Worm (Caenorhabditis elegans): Measurements from ENCODE around the gene ell-1.

Gene ell-1

DNA sequence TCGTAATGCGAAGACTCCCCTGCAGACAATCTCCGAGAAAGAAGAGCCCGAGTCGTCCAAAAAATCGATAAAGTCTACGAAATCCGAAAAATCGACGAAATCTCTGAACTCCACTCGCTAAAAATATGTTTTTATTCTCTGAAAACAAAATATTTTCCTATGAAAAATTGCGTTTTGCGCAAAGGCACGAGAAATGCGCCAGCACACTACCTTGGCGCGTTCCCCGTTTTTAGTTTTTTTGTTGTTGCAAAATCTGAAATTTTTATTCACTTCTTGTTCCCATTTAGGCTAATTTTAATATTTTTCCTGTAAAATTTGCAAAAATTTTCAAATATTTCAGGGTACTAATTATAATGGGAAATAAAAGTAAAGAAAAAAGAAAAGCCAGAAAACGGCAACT, 33.7 kb upstream of the ell-1 start, which contains the start of gene F55F10.1:
Gene F55F10.1 (plus strand): TSS at position 341 of the 400 bp plus-strand sequence.
- TF ChIP-seq flt-1 (GFP tag; IDR thresholded peaks at IDR 0.05) (no peak), F13C5.2 (tag; optimal IDR thresholded peaks at IDR 0.05) (no peak), ceh-13 (GFP tag; optimal IDR thresholded peaks at IDR 0.05) (no peak), hmbx-1 (tag; optimal IDR thresholded peaks at IDR 0.05) (no peak), scrt-1 (GFP tag; IDR thresholded peaks at IDR 0.05) (no peak), tra-4 (tag; optimal IDR thresholded peaks at IDR 0.05) (no peak), aly-1 (tag; optimal IDR thresholded peaks at IDR 0.05) (no peak), sea-1 (GFP tag; conservative IDR thresholded peaks at IDR 0.05) (no peak), pes-1 (GFP tag; IDR thresholded peaks at IDR 0.05) (no peak), ets-7 (tag; optimal IDR thresholded peaks at IDR 0.05) (no peak), tbx-11 (GFP tag; IDR thresholded peaks at IDR 0.05) (no peak), tbx-37 (GFP tag; conservative IDR thresholded peaks at IDR 0.05) (no peak), ama-1 (optimal IDR thresholded peaks at IDR 0.05) (no peak), hmg-4 (GFP tag; optimal IDR thresholded peaks at IDR 0.05) (no peak), hnd-1 (tag; optimal IDR thresholded peaks at IDR 0.05) (no peak), ceh-36 (tag; optimal IDR thresholded peaks at IDR 0.05) (no peak), B0310.2 (tag; optimal IDR thresholded peaks at IDR 0.05) (no peak)

DNA sequence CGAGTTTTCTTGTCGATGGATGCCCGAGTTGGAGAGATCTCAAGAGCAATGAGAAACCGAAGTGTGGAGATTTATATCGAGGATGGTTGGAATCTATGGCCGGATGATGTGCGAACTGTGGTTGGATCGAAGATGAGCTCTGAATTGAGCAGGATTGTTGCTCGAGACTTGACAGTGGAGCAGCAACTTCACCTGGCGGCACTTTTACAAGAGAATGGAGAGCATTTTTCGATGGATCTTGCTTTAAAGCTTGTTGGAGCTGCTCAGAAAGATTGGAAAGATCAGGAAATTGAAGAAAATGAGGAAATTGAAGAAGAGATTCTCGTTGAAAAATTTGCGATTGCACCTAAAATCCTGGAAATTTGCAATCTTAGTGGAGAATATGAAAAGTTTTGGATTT, 25.1 kb upstream of the ell-1 start:
- no peak for TF ChIP-seq ets-7 (tag; optimal IDR thresholded peaks at IDR 0.05)
- no peak for TF ChIP-seq ceh-36 (tag; optimal IDR thresholded peaks at IDR 0.05)
- TF ChIP-seq ceh-13 (GFP tag; optimal IDR thresholded peaks at IDR 0.05): no peak
- TF ChIP-seq aly-1 (tag; optimal IDR thresholded peaks at IDR 0.05): no peak
- no peak for TF ChIP-seq tra-4 (tag; optimal IDR thresholded peaks at IDR 0.05)
- no peak for TF ChIP-seq tbx-11 (GFP tag; IDR thresholded peaks at IDR 0.05)
- TF ChIP-seq pes-1 (GFP tag; IDR thresholded peaks at IDR 0.05): no peak
- TF ChIP-seq B0310.2 (tag; optimal IDR thresholded peaks at IDR 0.05): no peak
- TF ChIP-seq scrt-1 (GFP tag; IDR thresholded peaks at IDR 0.05): no peak
- TF ChIP-seq tbx-37 (GFP tag; conservative IDR thresholded peaks at IDR 0.05): no peak
- no peak for TF ChIP-seq flt-1 (GFP tag; IDR thresholded peaks at IDR 0.05)
- TF ChIP-seq ama-1 (optimal IDR thresholded peaks at IDR 0.05): no peak
- TF ChIP-seq hmbx-1 (tag; optimal IDR thresholded peaks at IDR 0.05): no peak

DNA sequence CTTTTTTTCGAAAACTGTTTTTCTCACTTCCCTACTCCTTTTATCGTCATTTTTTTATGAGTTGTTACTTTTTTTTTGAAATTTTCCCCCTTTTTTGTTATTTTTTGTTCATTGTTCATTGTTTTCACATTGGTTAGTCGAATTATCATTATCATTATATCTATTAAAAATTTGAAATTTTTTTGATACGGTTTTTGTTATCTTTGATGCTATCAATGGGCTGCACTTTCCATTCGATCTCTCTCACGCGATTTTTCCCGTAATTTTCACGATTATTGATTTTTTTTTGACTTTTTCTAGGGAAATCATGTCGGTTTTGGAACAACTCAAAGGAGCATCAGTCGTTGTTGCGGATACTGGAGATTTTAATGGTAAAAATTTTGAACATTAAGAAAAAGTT, 7.9 kb upstream of the ell-1 start, which contains the start of gene tald-1:
Gene tald-1 (plus strand): TSS at position 301 of the 400 bp plus-strand sequence.
- TF ChIP-seq pes-1 (GFP tag; IDR thresholded peaks at IDR 0.05) (no peak), sea-1 (GFP tag; conservative IDR thresholded peaks at IDR 0.05) (no peak), hmg-4 (GFP tag; optimal IDR thresholded peaks at IDR 0.05) (no peak), ceh-36 (tag; optimal IDR thresholded peaks at IDR 0.05) (no peak), ama-1 (optimal IDR thresholded peaks at IDR 0.05) (no peak), aly-1 (tag; optimal IDR thresholded peaks at IDR 0.05) (no peak), ets-7 (tag; optimal IDR thresholded peaks at IDR 0.05) (no peak), tbx-11 (GFP tag; IDR thresholded peaks at IDR 0.05) (no peak)

DNA sequence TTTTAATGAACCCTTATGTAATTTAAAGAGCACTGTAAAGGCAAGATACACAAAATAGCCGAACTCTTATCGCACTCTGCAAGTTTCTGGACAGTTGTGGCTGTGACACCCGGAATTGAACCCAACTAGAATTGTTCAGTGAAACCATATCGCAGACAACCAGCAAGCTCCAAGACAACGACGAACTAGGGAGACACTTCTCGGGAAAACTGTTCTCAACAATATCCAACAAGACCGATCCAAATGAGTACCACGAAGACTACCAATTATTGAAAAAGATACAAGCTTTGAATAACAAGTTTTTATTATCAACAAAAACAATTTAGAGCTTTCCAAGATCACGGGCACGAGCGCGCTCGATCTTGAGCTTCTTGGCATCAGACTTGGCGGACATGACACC, 5.4 kb upstream of the ell-1 start:
- TF ChIP-seq ama-1 (optimal IDR thresholded peaks at IDR 0.05): peak; percentile 2

DNA sequence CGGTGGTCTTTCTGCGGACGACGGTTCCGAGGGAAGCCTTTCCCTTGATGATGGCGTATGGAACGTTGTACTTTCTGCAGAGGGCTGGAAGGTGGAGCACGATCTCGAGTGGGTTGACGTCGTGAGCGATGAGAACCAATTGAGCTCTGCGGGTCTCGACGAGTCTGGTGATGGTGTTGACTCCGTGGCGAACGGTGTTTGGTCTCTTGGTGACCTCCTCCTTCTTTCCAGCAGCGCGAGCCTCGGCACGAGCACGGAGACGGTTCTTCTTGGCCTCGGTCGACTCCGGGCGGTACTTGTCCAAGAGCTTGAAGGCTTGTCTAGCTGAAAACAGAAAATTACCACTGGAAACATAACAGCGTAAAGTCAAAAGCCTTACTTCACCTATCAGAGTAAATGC, 4.8 kb upstream of the ell-1 start:
- 0 out of 2 replicates have a peak, but pooled peaks have one; percentile 9 for TF ChIP-seq sea-1 (GFP tag; conservative IDR thresholded peaks at IDR 0.05)

DNA sequence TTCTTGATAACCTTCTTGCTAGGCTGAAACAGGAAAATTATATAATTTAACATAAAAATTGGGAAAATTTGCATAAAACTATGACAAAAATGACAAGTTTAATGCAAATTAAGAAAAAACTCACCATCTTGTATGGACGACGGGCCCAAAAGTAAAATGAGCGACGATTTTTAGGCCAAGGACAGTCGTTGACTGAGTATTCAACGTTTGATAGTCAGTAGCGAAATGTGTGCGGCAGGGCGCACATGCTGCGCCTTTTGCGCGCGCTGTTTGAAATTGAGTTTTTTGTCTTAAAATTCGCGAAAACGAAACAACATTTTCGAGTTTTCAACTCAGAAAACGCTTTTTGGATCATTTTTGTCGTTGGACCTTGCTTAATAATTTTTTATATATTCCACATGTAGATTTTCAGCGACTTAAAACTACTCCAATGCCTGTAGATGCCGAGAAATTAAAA, 3.7 kb upstream of the ell-1 start, which contains the start of the genes rpl-7A and set-21:
Gene rpl-7A (minus strand): TSS at position 153 of the 457 bp plus-strand sequence.
Gene set-21 (plus strand): TSS at position 407 of the 457 bp plus-strand sequence.
- peak; percentile 57 for TF ChIP-seq hmg-4 (GFP tag; optimal IDR thresholded peaks at IDR 0.05)
- no peak for TF ChIP-seq hmbx-1 (tag; optimal IDR thresholded peaks at IDR 0.05)
- TF ChIP-seq hnd-1 (tag; optimal IDR thresholded peaks at IDR 0.05): no peak
- no peak for TF ChIP-seq ama-1 (optimal IDR thresholded peaks at IDR 0.05)
- peak; percentile 52 for TF ChIP-seq flt-1 (GFP tag; IDR thresholded peaks at IDR 0.05)
- TF ChIP-seq tbx-37 (GFP tag; conservative IDR thresholded peaks at IDR 0.05): peak; percentile 51
- no peak for TF ChIP-seq ceh-36 (tag; optimal IDR thresholded peaks at IDR 0.05)
- peak; percentile 74; the same call in 1 of the 2 replicates for TF ChIP-seq sea-1 (GFP tag; conservative IDR thresholded peaks at IDR 0.05)
- peak; percentile 86 for TF ChIP-seq F13C5.2 (tag; optimal IDR thresholded peaks at IDR 0.05)
- TF ChIP-seq B0310.2 (tag; optimal IDR thresholded peaks at IDR 0.05): peak; percentile 18
- 0 out of 2 replicates have a peak, but pooled peaks have one; percentile 28 for TF ChIP-seq scrt-1 (GFP tag; IDR thresholded peaks at IDR 0.05)
- peak; percentile 74 for TF ChIP-seq pes-1 (GFP tag; IDR thresholded peaks at IDR 0.05)
- TF ChIP-seq ceh-13 (GFP tag; optimal IDR thresholded peaks at IDR 0.05): no peak
- no peak for TF ChIP-seq tbx-11 (GFP tag; IDR thresholded peaks at IDR 0.05)
- TF ChIP-seq tra-4 (tag; optimal IDR thresholded peaks at IDR 0.05): no peak

DNA sequence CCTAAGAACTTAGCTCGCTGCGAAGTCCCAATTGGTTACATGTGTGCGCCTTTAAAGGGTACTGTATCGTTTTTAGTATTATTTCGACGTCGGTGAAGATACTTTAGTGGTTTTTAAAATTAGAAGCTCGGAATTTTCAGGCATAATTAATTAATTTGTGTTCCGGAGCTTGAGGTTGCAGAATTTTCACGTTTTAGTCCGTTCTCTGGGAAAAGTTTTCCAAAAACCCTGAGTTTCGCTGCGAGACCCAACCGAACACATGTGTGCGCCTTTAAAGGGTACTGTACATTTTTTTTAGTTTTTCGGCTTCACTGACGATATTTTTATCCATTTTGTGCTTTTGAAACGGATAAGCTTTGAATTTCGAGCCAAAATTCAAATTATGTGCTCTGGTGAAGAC, 722 bp upstream of the ell-1 start:
- TF ChIP-seq ets-7 (tag; optimal IDR thresholded peaks at IDR 0.05) (no peak), F13C5.2 (tag; optimal IDR thresholded peaks at IDR 0.05) (no peak), tbx-11 (GFP tag; IDR thresholded peaks at IDR 0.05) (no peak), hmg-4 (GFP tag; optimal IDR thresholded peaks at IDR 0.05) (no peak), flt-1 (GFP tag; IDR thresholded peaks at IDR 0.05) (no peak), B0310.2 (tag; optimal IDR thresholded peaks at IDR 0.05) (no peak), hmbx-1 (tag; optimal IDR thresholded peaks at IDR 0.05) (no peak), tbx-37 (GFP tag; conservative IDR thresholded peaks at IDR 0.05) (no peak)

DNA sequence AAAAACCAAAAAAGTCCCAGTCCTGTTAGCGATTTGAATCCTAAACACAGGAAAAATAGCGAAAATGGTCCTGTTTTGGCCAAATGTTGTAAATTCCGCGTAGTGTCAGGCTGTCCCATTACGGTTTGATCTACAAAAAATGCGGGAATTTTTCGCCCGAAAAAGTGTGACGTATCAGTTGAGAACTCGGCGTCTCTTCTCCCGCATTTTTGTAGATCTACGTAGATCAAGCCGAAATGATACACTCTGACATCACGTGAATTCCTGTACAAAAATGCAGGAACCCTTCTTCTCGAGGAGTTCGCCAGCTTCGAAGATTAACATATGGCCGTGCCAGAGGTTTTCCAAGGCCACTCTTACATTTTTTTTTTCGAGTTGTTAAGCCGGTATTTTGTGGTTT, 1.3 kb downstream of the ell-1 start:
- TF ChIP-seq hmg-4 (GFP tag; optimal IDR thresholded peaks at IDR 0.05): no peak
- no peak for TF ChIP-seq F13C5.2 (tag; optimal IDR thresholded peaks at IDR 0.05)
- no peak for TF ChIP-seq tra-4 (tag; optimal IDR thresholded peaks at IDR 0.05)
- TF ChIP-seq tbx-11 (GFP tag; IDR thresholded peaks at IDR 0.05): no peak
- TF ChIP-seq pes-1 (GFP tag; IDR thresholded peaks at IDR 0.05): no peak
- no peak for TF ChIP-seq tbx-37 (GFP tag; conservative IDR thresholded peaks at IDR 0.05)

All from whole organism, early embryonic.